Worm (Caenorhabditis elegans): ENCODE results near the gene F36G3.1.

DNA sequence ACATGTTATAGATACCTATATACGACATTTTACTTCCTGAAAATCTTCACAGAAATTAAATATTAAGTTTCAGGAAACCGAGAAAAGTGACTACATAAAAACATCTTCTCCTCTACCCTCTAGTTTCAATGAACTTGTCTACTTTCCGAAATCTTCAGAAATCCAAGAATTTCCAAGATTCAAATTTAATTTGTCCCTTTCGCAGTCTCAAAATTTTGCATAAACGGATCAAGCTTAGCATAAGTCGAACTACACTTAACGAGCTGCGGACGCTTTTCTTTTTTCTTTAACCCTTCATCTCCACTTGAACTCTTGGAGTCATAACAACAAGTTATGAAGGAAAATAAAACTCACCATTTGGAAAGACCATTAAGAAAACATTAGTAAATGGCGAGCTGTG is 16.4 kb upstream of the F36G3.1 start:
- TF ChIP-seq tab-1 (GFP tag; IDR thresholded peaks at IDR 0.05) (no peak), T22C8.4 (GFP tag; IDR thresholded peaks at IDR 0.05) (no peak), flt-1 (GFP tag; IDR thresholded peaks at IDR 0.05) (no peak), cog-1 (tag; optimal IDR thresholded peaks at IDR 0.05) (no peak), ztf-23 (GFP tag; IDR thresholded peaks at IDR 0.05) (no peak), ref-1 (GFP tag; conservative IDR thresholded peaks at IDR 0.05) (no peak), klf-2 (GFP tag; conservative IDR thresholded peaks at IDR 0.05) (no peak), med-1 (GFP tag; optimal IDR thresholded peaks at IDR 0.05; ENCODE audit: insufficient read depth) (no peak), ztf-29 (GFP tag; IDR thresholded peaks at IDR 0.05) (no peak)
